Worm (Caenorhabditis elegans) whole organism, L4 larva: ENCODE data around the gene C50H2.4.

Experiments used
- Y48G9A.11 ChIP-seq: fragments of 200-800 bp; sonication (Bioruptor generic); IDR thresholded peaks from 2 replicates; pipeline ENCODE4 v1.3.6; 2022; ENCODE audit warnings: missing genetic modification reagents, missing genetic modification characterization, missing compliant biosample characterization
- ama-1 ChIP-seq: fragments of 150-350 bp; optimal IDR thresholded peaks from 2 replicates; lab custom pipeline; 2014; ENCODE audit warnings: inconsistent platforms, mixed read lengths
- ceh-32 ChIP-seq: sonication (generic microtip); optimal IDR thresholded peaks from 2 replicates; lab custom pipeline; 2016; ENCODE audit warnings: mild to moderate bottlenecking, missing genetic modification characterization, missing compliant biosample characterization; ENCODE audit not compliant: poor library complexity
- ceh-82 ChIP-seq: sonication (generic microtip); optimal IDR thresholded peaks from 2 replicates; lab custom pipeline; 2017; ENCODE audit warnings: missing biosample characterization, missing genetic modification characterization
- dve-1 ChIP-seq: sonication (generic microtip); optimal IDR thresholded peaks from 2 replicates; lab custom pipeline; 2017; ENCODE audit warnings: antibody characterized with exemption, mild to moderate bottlenecking, missing genetic modification characterization, missing compliant biosample characterization; ENCODE audit not compliant: insufficient read depth
- lin-1 ChIP-seq: fragments of 200-800 bp; sonication (Bioruptor generic); IDR thresholded peaks from 2 replicates; pipeline ENCODE4 v1.3.6; 2022; ENCODE audit warnings: missing genetic modification reagents, missing genetic modification characterization, missing compliant biosample characterization
- lin-39 ChIP-seq: fragments of 150-350 bp; optimal IDR thresholded peaks from 2 replicates; lab custom pipeline; 2014; ENCODE audit warnings: missing biosample characterization, missing genetic modification reagents, missing genetic modification characterization
- lsy-2 ChIP-seq, 2 experiments: fragments of 150-350 bp in 1 of 2; sonication (generic microtip) in 1 of 2; optimal IDR thresholded peaks; 2 replicates each; lab custom pipeline; 2014 to 2017; ENCODE audit warnings: missing biosample characterization in 2 of 2, missing genetic modification characterization in 2 of 2
- mdt-29 ChIP-seq: fragments of 200-800 bp; sonication (Bioruptor generic); IDR thresholded peaks from 2 replicates; pipeline ENCODE4 v1.3.6; 2022; ENCODE audit warnings: missing genetic modification reagents, missing genetic modification characterization, missing compliant biosample characterization
- snpc-4 ChIP-seq: fragments of 150-350 bp; optimal IDR thresholded peaks from 2 replicates; lab custom pipeline; 2014; ENCODE audit warnings: missing biosample characterization, missing genetic modification characterization
- zag-1 ChIP-seq: fragments of 150-350 bp; optimal IDR thresholded peaks from 2 replicates; lab custom pipeline; 2014; ENCODE audit warnings: missing biosample characterization, missing genetic modification characterization

- TF ChIP-seq mdt-29 (GFP tag; lab: Robert Waterston, UW) (no peak), ama-1 (lab: Kevin White, UChicago) (no peak), ceh-82 (tag; lab: Kevin White, UChicago) (no peak), lin-1 (GFP tag; lab: Robert Waterston, UW) (no peak), dve-1 (tag; lab: Kevin White, UChicago) (no peak), Y48G9A.11 (GFP tag; lab: Robert Waterston, UW) (no peak), zag-1 (tag; lab: Kevin White, UChicago) (no peak), lin-39 (no peak), lsy-2 (tag; optimal IDR thresholded peaks at IDR 0.05; lab: Kevin White, UChicago) (no peak), snpc-4 (tag; lab: Kevin White, UChicago) (no peak), ceh-32 (tag; lab: Kevin White, UChicago) (no peak)
Measured at ce11 chrV:9906115-9906514, 10.7 kb upstream of the C50H2.4 start, which contains the start of gene fipr-11.
